Worm (Caenorhabditis elegans) whole organism, L3 larva: ENCODE results near the gene K07F5.6.

Experiments used
- ZK546.5 ChIP-seq: sonication (generic microtip); optimal IDR thresholded peaks from 2 replicates; lab custom pipeline; 2017; ENCODE audit warnings: missing biosample characterization, missing genetic modification characterization
- elt-2 ChIP-seq: sonication (generic microtip); optimal IDR thresholded peaks from 2 replicates; lab custom pipeline; 2016; ENCODE audit warnings: missing genetic modification reagents, mild to moderate bottlenecking, missing genetic modification characterization, missing compliant biosample characterization
- mml-1 ChIP-seq: fragments of 150-350 bp; sonication (generic microtip); optimal IDR thresholded peaks from 3 replicates; lab custom pipeline; 2014; ENCODE audit warnings: missing biosample characterization, missing genetic modification characterization
- nfya-1 ChIP-seq: sonication (generic microtip); optimal IDR thresholded peaks from 2 replicates; lab custom pipeline; 2017; ENCODE audit warnings: missing genetic modification characterization, mild to moderate bottlenecking, missing compliant biosample characterization, antibody characterized with exemption, moderate library complexity; ENCODE audit not compliant: insufficient read depth
- nhr-237 ChIP-seq: fragments of 150-350 bp; optimal IDR thresholded peaks from 2 replicates; lab custom pipeline; 2014; ENCODE audit warnings: missing biosample characterization, missing genetic modification characterization
- snpc-4 ChIP-seq: fragments of 150-350 bp; optimal IDR thresholded peaks from 2 replicates; lab custom pipeline; 2014; ENCODE audit warnings: missing biosample characterization, missing genetic modification characterization
- zag-1 ChIP-seq: fragments of 150-350 bp; optimal IDR thresholded peaks from 2 replicates; lab custom pipeline; 2014; ENCODE audit warnings: missing biosample characterization, missing genetic modification characterization
- ztf-11 ChIP-seq: fragments of 150-350 bp; optimal IDR thresholded peaks from 2 replicates; lab custom pipeline; 2014; ENCODE audit warnings: missing biosample characterization, missing genetic modification characterization

ce11 chrIV:9861921-9862320, 15.4 kb upstream of the K07F5.6 start, which contains the start of gene K07F5.14:
- TF ChIP-seq nhr-237 (no peak), mml-1 (tag; lab: Kevin White, UChicago) (no peak), nfya-1 (tag; lab: Kevin White, UChicago) (no peak), zag-1 (tag; lab: Kevin White, UChicago) (no peak), elt-2 (tag; lab: Kevin White, UChicago) (no peak), ztf-11 (tag; lab: Kevin White, UChicago) (no peak), snpc-4 (tag; lab: Kevin White, UChicago) (no peak), ZK546.5 (tag; lab: Kevin White, UChicago) (no peak)
